Fruit fly (Drosophila melanogaster): ENCODE measurements around the gene Tmem43.

Gene Tmem43

dm6 chr3L:7938638-7939037, 23.7 kb upstream of the Tmem43 start (continued):
- no peak for TF ChIP-seq CG10366 (GFP tag; IDR thresholded peaks at IDR 0.05)
- peak; percentile 27 for TF ChIP-seq Nf-YC (tag; optimal IDR thresholded peaks at IDR 0.05)
- no peak for TF ChIP-seq Antp (GFP tag; optimal IDR thresholded peaks at IDR 0.05)
- TF ChIP-seq ara (GFP tag; IDR thresholded peaks at IDR 0.05): no peak
- no peak for TF ChIP-seq TFAM (GFP tag; optimal IDR thresholded peaks at IDR 0.05)
- TF ChIP-seq HmgZ (tag; optimal IDR thresholded peaks at IDR 0.05): peak; percentile 4
- TF ChIP-seq usp (GFP tag; optimal IDR thresholded peaks at IDR 0.05): no peak
- TF ChIP-seq CG2116 (GFP tag; optimal IDR thresholded peaks at IDR 0.05): no peak
- TF ChIP-seq nau (GFP tag; optimal IDR thresholded peaks at IDR 0.05): no peak
- TF ChIP-seq CG9215 (GFP tag; IDR thresholded peaks at IDR 0.05): no peak
- no peak for TF ChIP-seq CG1233 (GFP tag; optimal IDR thresholded peaks at IDR 0.05)
- no peak for TF ChIP-seq CG8089 (GFP tag; optimal IDR thresholded peaks at IDR 0.05)
- TF ChIP-seq CG10462 (GFP tag; optimal IDR thresholded peaks at IDR 0.05): no peak
- no peak for TF ChIP-seq CG6813 (GFP tag; optimal IDR thresholded peaks at IDR 0.05)
- no peak for TF ChIP-seq CG12299 (tag; optimal IDR thresholded peaks at IDR 0.05)
- TF ChIP-seq Hr3 (GFP tag; optimal IDR thresholded peaks at IDR 0.05): no peak
- TF ChIP-seq tup (GFP tag; optimal IDR thresholded peaks at IDR 0.05): no peak
- TF ChIP-seq Ets97D (GFP tag; optimal IDR thresholded peaks at IDR 0.05): no peak
- TF ChIP-seq chinmo (GFP tag; IDR thresholded peaks at IDR 0.05; ENCODE audit: partially characterized antibody): 0 out of 4 replicates have a peak, but pooled peaks have one; percentile 26
- TF ChIP-seq CG18262 (tag; optimal IDR thresholded peaks at IDR 0.05): no peak
- no peak for TF ChIP-seq scrt (GFP tag; optimal IDR thresholded peaks at IDR 0.05)
- TF ChIP-seq aop (GFP tag; IDR thresholded peaks at IDR 0.05): no peak
- TF ChIP-seq tgo (GFP tag; IDR thresholded peaks at IDR 0.05): no peak
- TF ChIP-seq CG7372 (GFP tag; IDR thresholded peaks at IDR 0.05): no peak
- TF ChIP-seq CG11695 (GFP tag; IDR thresholded peaks at IDR 0.05): no peak
- no peak for TF ChIP-seq CG6272 (GFP tag; IDR thresholded peaks at IDR 0.05)
- no peak for TF ChIP-seq Ravus (GFP tag; IDR thresholded peaks at IDR 0.05)
- TF ChIP-seq Blimp-1 (GFP tag; optimal IDR thresholded peaks at IDR 0.05): no peak
- no peak for TF ChIP-seq CG17802 (tag; optimal IDR thresholded peaks at IDR 0.05)
- peak; percentile 0 for TF ChIP-seq CG12769 (tag; optimal IDR thresholded peaks at IDR 0.05)
- TF ChIP-seq trem (tag; optimal IDR thresholded peaks at IDR 0.05): no peak
- TF ChIP-seq lmd (GFP tag; IDR thresholded peaks at IDR 0.05): no peak
- TF ChIP-seq MESR4 (GFP tag; optimal IDR thresholded peaks at IDR 0.05): no peak
- no peak for TF ChIP-seq Side (GFP tag; optimal IDR thresholded peaks at IDR 0.05)
- TF ChIP-seq CG6254 (GFP tag; optimal IDR thresholded peaks at IDR 0.05): peak; percentile 21
- no peak for TF ChIP-seq CG31224 (GFP tag; IDR thresholded peaks at IDR 0.05)
- peak; percentile 36 for TF ChIP-seq CG2678 (tag; optimal IDR thresholded peaks at IDR 0.05)
- peak; percentile 5 for TF ChIP-seq CG7839 (tag; optimal IDR thresholded peaks at IDR 0.05)
- TF ChIP-seq bsh (GFP tag; optimal IDR thresholded peaks at IDR 0.05): peak in 1 of 2 experiments; percentile 14
- no peak for TF ChIP-seq Rx (GFP tag; IDR thresholded peaks at IDR 0.05)
- TF ChIP-seq CG31388 (GFP tag; optimal IDR thresholded peaks at IDR 0.05): no peak
- TF ChIP-seq HLHmδ (GFP tag; optimal IDR thresholded peaks at IDR 0.05): no peak
- no peak for TF ChIP-seq CG16815 (GFP tag; optimal IDR thresholded peaks at IDR 0.05)
- TF ChIP-seq gsb-n (tag; optimal IDR thresholded peaks at IDR 0.05): no peak
- no peak for TF ChIP-seq CG43689 (GFP tag; IDR thresholded peaks at IDR 0.05)
- no peak for TF ChIP-seq CG18599 (GFP tag; optimal IDR thresholded peaks at IDR 0.05)
- no peak for TF ChIP-seq CG17912 (GFP tag; optimal IDR thresholded peaks at IDR 0.05)
- TF ChIP-seq Optix (GFP tag; IDR thresholded peaks at IDR 0.05): no peak
- TF ChIP-seq Sry-β (GFP tag; optimal IDR thresholded peaks at IDR 0.05): no peak
- TF ChIP-seq Hsf (GFP tag; optimal IDR thresholded peaks at IDR 0.05): no peak
- TF ChIP-seq Mes4 (GFP tag; optimal IDR thresholded peaks at IDR 0.05): no peak
- TF ChIP-seq NK7.1 (GFP tag; optimal IDR thresholded peaks at IDR 0.05): no peak
